Fruit fly (Drosophila melanogaster): ENCODE measurements around the gene CG12516.

CG12516 gene

DNA sequence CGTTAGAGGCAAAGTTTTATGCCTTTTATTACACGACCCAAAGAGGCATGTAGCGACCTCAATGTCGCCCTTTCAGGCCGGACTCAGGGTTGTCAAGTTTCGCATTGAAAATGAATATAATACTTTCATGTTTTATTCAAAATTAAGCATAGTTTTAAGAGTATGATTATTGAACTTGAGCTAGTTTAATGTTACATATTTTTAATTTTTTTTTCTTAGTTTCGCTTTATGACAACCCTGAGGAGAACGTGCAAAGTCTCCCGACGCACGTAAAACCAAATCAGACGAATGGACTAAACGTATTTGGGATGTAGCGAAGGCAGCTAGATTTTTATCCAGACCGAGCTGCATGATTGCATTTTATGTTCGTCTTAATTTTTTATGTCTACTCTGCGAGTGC lies 1.6 kb upstream of the CG12516 start:
- no peak for TF ChIP-seq Dll (optimal IDR thresholded peaks at IDR 0.05)
- TF ChIP-seq pan (optimal IDR thresholded peaks at IDR 0.05), result no peak
- TF ChIP-seq usp (GFP tag; optimal IDR thresholded peaks at IDR 0.05), result no peak
- TF ChIP-seq CG8478 (optimal IDR thresholded peaks at IDR 0.05), result no peak
- TF ChIP-seq EcR (GFP tag; optimal IDR thresholded peaks at IDR 0.05), result no peak
- no peak for TF ChIP-seq psq (optimal IDR thresholded peaks at IDR 0.05)

DNA sequence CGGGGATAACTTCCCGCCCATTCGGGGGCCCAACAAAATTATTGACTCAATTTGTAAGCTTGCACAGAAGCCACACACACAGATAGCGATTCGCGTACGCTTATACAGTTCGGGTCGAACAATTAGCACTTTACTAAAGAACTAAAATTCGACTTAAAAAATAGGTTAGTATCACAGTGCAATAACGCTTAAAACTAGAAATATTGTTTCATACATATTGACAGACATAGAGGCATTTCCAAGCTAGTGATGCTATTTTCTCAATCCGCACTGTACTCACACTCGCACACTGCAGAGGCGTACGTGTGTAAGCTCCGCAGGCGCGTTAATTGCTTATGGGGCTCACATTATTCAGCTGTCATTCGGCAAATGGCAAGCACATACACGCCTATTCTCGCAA lies 6.9 kb downstream of the CG12516 start:
- TF ChIP-seq usp (GFP tag; optimal IDR thresholded peaks at IDR 0.05) (no peak), EcR (GFP tag; optimal IDR thresholded peaks at IDR 0.05) (no peak), CG8478 (optimal IDR thresholded peaks at IDR 0.05) (no peak), Dll (optimal IDR thresholded peaks at IDR 0.05) (no peak)

DNA sequence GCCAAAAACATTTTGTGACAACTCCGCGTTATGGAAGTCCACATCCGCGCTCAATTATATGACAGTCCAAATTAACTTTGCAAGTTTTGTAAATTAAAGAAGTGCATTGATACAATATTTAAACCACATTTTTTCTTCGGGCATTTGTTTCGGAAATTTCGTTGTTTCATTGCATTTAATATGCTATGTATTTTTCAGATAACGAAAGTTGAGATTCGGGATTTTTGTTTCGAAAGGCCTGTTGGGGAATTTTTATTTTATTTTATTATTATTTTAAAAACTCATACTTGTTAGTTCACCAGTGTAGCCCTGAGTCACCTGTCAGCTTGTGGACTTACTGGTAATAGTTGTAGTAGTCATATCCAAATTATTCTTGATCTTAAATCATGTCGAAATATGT lies 10.7 kb downstream of the CG12516 start, which contains the start of gene UQCR-14L:
TSS of gene UQCR-14L (plus strand) at position 301 of the 400 bp plus-strand sequence.
- TF ChIP-seq CG8478 (optimal IDR thresholded peaks at IDR 0.05) (no peak), psq (optimal IDR thresholded peaks at IDR 0.05) (no peak), pan (optimal IDR thresholded peaks at IDR 0.05) (no peak), Dll (optimal IDR thresholded peaks at IDR 0.05) (no peak)

dm6 chr3R:28292498-28292897 lies 11.9 kb downstream of the CG12516 start, which contains the start of gene Mst98Cb:
Gene Mst98Cb (plus strand): TSS chr3R:28292798.
- no peak for TF ChIP-seq usp (GFP tag; optimal IDR thresholded peaks at IDR 0.05)
- no peak for TF ChIP-seq pan (optimal IDR thresholded peaks at IDR 0.05)
- TF ChIP-seq psq (optimal IDR thresholded peaks at IDR 0.05), result no peak
- no peak for TF ChIP-seq EcR (GFP tag; optimal IDR thresholded peaks at IDR 0.05)
- TF ChIP-seq CG8478 (optimal IDR thresholded peaks at IDR 0.05), result no peak
- no peak for TF ChIP-seq Dll (optimal IDR thresholded peaks at IDR 0.05)

DNA sequence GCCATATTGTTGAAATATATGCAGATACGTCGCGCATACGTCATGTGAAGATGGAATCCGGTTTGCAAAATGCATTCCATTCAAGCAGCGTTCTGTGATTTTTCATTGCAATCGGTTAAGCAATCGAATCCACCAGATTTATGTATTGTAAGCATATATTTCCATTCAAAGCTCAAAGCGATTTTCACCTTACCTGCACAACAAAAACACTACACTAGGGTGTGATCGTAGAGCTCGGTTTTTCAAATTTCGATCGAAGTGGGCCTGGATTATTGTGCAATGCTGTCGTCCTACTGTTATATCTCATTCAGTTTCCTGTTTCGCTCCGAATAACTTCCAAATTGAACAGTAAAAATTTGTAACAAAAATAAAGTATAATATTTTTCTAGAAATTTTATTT lies 13.4 kb downstream of the CG12516 start, which contains the start of gene Mst98Ca:
TSS of gene Mst98Ca (plus strand) at position 301 of the 400 bp plus-strand sequence.
- TF ChIP-seq usp (GFP tag; optimal IDR thresholded peaks at IDR 0.05) (no peak), Dll (optimal IDR thresholded peaks at IDR 0.05) (no peak), CG8478 (optimal IDR thresholded peaks at IDR 0.05) (no peak), psq (optimal IDR thresholded peaks at IDR 0.05) (no peak), pan (optimal IDR thresholded peaks at IDR 0.05) (no peak), EcR (GFP tag; optimal IDR thresholded peaks at IDR 0.05) (no peak)

DNA sequence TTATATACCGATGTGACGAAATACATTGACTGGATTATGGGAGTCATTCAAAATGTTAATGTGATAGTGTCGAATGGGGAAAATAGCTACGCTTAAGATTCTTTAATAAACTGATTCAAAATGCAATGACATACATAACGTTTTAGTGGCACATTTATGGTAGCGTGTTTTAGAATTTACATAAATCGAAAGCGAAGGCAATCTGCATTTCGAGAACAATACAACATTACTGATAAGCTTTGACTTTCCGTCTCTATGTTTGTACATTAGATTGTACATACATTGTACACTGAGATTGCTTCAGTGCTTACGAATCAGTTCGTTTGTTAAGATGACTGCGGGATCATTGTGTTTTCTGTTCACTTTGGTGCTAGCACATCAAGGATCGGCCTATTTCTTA lies 21.0 kb downstream of the CG12516 start, which contains the start of gene CG34437:
TSS of gene CG34437 (plus strand) at position 301 of the 400 bp plus-strand sequence.
- TF ChIP-seq EcR (GFP tag; optimal IDR thresholded peaks at IDR 0.05) (no peak), pan (optimal IDR thresholded peaks at IDR 0.05) (no peak), CG8478 (optimal IDR thresholded peaks at IDR 0.05) (no peak), Dll (optimal IDR thresholded peaks at IDR 0.05) (no peak), usp (GFP tag; optimal IDR thresholded peaks at IDR 0.05) (no peak), psq (optimal IDR thresholded peaks at IDR 0.05) (no peak)

DNA sequence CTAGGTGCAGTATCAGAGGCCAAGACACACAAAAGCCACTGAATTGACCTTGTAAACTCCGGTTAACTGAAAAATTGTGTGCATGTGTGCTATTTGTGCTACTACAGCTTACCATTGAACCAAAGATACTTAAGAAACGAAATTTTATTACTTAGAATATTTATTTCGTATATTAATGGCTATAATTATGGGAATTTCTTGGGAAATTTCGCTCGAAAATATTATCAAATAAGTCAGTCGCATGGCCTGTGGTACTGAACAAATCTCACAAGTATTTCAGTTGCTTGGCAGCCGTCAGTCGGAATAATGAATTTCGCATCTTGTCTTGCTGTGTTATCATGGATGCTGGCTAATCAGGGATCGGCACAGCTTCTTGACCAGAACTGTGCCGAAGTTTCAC lies 22.1 kb downstream of the CG12516 start, which contains the start of gene CG34436:
TSS of gene CG34436 (plus strand) at position 301 of the 400 bp plus-strand sequence.
- no peak for TF ChIP-seq CG8478 (optimal IDR thresholded peaks at IDR 0.05)
- TF ChIP-seq EcR (GFP tag; optimal IDR thresholded peaks at IDR 0.05), result no peak
- no peak for TF ChIP-seq Dll (optimal IDR thresholded peaks at IDR 0.05)
- no peak for TF ChIP-seq pan (optimal IDR thresholded peaks at IDR 0.05)
- no peak for TF ChIP-seq psq (optimal IDR thresholded peaks at IDR 0.05)
- TF ChIP-seq usp (GFP tag; optimal IDR thresholded peaks at IDR 0.05), result no peak

- TF ChIP-seq Dll (optimal IDR thresholded peaks at IDR 0.05) (no peak), pan (optimal IDR thresholded peaks at IDR 0.05) (no peak), usp (GFP tag; optimal IDR thresholded peaks at IDR 0.05) (no peak), psq (optimal IDR thresholded peaks at IDR 0.05) (no peak)
Measured at dm6 chr3R:28264673-28265072, 39.7 kb downstream of the CG12516 start, which contains the start of gene CG43124. Gene CG43124 (minus strand): TSS chr3R:28264773.

DNA sequence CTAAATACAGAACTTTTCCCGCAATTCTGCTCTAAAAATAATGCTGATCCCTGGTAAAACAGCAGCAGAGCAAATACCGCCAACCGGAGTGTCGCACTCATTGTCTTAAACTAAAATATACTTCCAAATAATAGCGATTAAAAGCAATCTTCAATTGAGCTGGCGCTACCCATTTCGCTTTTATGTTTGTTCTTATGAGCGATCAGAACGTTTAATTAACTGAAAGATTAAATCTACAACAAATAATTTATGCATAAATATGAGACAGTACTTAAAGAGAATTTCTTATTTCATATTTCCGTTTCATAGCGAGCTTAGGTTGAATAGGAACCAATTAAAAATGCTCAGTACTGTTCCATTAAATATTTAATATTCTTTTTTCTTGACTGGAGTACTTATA lies 40.9 kb downstream of the CG12516 start, which contains the start of gene CG43125:
TSS of gene CG43125 (minus strand) at position 101 of the 400 bp plus-strand sequence.
- TF ChIP-seq EcR (GFP tag; optimal IDR thresholded peaks at IDR 0.05) (no peak), Dll (optimal IDR thresholded peaks at IDR 0.05) (no peak), psq (optimal IDR thresholded peaks at IDR 0.05) (no peak), CG8478 (optimal IDR thresholded peaks at IDR 0.05) (no peak)

All from whole organism.